Fruit fly (Drosophila melanogaster) whole organism, adult: ENCODE data around the gene Tango5.

Source experiments
- CG12768 ChIP-seq: fragments of 200-800 bp; sonication (Bioruptor generic); optimal IDR thresholded peaks from 2 replicates; lab custom pipeline; 2017; ENCODE audit warnings: missing biosample characterization, missing genetic modification characterization, mild to moderate bottlenecking, moderate library complexity, missing genetic modification reagents
- CG33017 ChIP-seq: fragments of 200-800 bp; sonication (Bioruptor generic); optimal IDR thresholded peaks from 2 replicates; lab custom pipeline; 2018; ENCODE audit warnings: missing biosample characterization, mild to moderate bottlenecking, missing genetic modification characterization, moderate library complexity
- Hr96 ChIP-seq: fragments of 200-800 bp; sonication (Bioruptor generic); optimal IDR thresholded peaks from 2 replicates; lab custom pipeline; 2016; ENCODE audit warnings: missing biosample characterization, missing genetic modification characterization
- Mnt ChIP-seq: fragments of 200-800 bp; sonication (Bioruptor generic); optimal IDR thresholded peaks from 2 replicates; lab custom pipeline; 2016; ENCODE audit warnings: missing biosample characterization, mild to moderate bottlenecking, missing genetic modification characterization
- cnc ChIP-seq, 2 experiments: fragments of >200 bp; optimal IDR thresholded peaks; 2 replicates each; lab custom pipeline; 2017
- kay ChIP-seq: fragments of 200-800 bp; sonication (Bioruptor generic); peaks from one replicate; lab custom pipeline; 2016; ENCODE audit warnings: missing biosample characterization, missing genetic modification characterization, borderline replicate concordance
- pad ChIP-seq: fragments of 200-800 bp; sonication (Bioruptor generic); optimal IDR thresholded peaks from 3 replicates; lab custom pipeline; 2017; ENCODE audit warnings: missing biosample characterization, missing genetic modification characterization, mild to moderate bottlenecking, moderate library complexity, missing genetic modification reagents
- tj ChIP-seq: fragments of 200-800 bp; sonication (Bioruptor generic); optimal IDR thresholded peaks from 3 replicates; lab custom pipeline; 2017; ENCODE audit warnings: missing biosample characterization, mild to moderate bottlenecking, missing genetic modification characterization, moderate library complexity

DNA sequence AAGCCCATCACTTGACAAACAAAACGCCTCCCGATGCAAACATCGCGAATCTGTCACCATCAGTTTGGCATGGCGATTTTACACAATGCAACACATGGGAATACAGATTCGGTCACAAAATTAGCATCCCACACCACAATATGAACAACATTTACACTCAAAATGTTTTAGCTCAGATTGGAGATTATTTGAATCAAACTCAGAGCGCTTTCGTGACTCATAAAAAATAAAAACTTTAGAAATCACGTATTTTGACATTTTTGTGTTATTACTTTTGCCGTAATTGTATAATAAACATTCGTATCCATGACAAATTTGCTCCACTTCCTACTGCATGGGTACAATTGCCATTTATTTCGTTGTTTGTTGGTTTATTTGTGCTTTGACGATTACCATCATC, 39.8 kb upstream of the Tango5 start:
- TF ChIP-seq CG12768 (GFP tag; lab: Kevin White, UChicago) (no peak), kay (GFP tag; lab: Kevin White, UChicago) (no peak), tj (no peak), cnc (optimal IDR thresholded peaks at IDR 0.05; lab: Kevin White, UChicago) (no peak), pad (GFP tag; lab: Kevin White, UChicago) (no peak), Hr96 (GFP tag; lab: Kevin White, UChicago) (no peak), CG33017 (tag; lab: Kevin White, UChicago) (no peak), Mnt (GFP tag; lab: Kevin White, UChicago) (no peak)
